Fruit fly (Drosophila melanogaster) whole organism, embryonic: ENCODE data around the gene CG12379.
A peak's percentile ranks its signal among the peaks of the same experiment; 100 is the strongest.

ENCODE experiments used
- Abd-B ChIP-seq: fragments of 200-800 bp; sonication (Bioruptor generic); optimal IDR thresholded peaks from 2 replicates; lab custom pipeline; 2018; ENCODE audit warnings: missing biosample characterization, mild to moderate bottlenecking, missing genetic modification characterization, moderate library complexity
- Awh ChIP-seq: fragments of 200-800 bp; sonication (Bioruptor generic); IDR thresholded peaks from 2 replicates; pipeline ENCODE4, ENCODE4 v1.3.6; 2022; ENCODE audit warnings: missing biosample characterization, missing genetic modification characterization
- C15 ChIP-seq: fragments of 200-800 bp; sonication (Bioruptor generic); IDR thresholded peaks from 3 replicates; pipeline ENCODE4 v1.3.6; 2022; ENCODE audit warnings: missing biosample characterization, missing genetic modification characterization
- CG10366 ChIP-seq: fragments of 200-800 bp; sonication (Bioruptor generic); IDR thresholded peaks from 2 replicates; pipeline ENCODE4 v1.3.6; 2022; ENCODE audit warnings: missing biosample characterization, missing genetic modification characterization
- CG12155 ChIP-seq: fragments of 200-800 bp; sonication (Bioruptor generic); optimal IDR thresholded peaks from 3 replicates; lab custom pipeline; 2016; ENCODE audit warnings: missing biosample characterization, missing genetic modification characterization
- CG14710 ChIP-seq: fragments of 200-800 bp; sonication (Bioruptor generic); optimal IDR thresholded peaks from 3 replicates; lab custom pipeline; 2019; ENCODE audit warnings: missing biosample characterization, mild to moderate bottlenecking, missing genetic modification characterization, moderate library complexity
- CG1603 ChIP-seq: fragments of 200-800 bp; sonication (Bioruptor generic); optimal IDR thresholded peaks from 2 replicates; lab custom pipeline; 2019; ENCODE audit warnings: missing biosample characterization, mild to moderate bottlenecking, missing genetic modification characterization, moderate library complexity
- CG16815 ChIP-seq: fragments of 200-800 bp; sonication (Bioruptor generic); optimal IDR thresholded peaks from 3 replicates; lab custom pipeline; 2017; ENCODE audit warnings: missing biosample characterization, mild to moderate bottlenecking, missing genetic modification characterization
- CG17361 ChIP-seq: fragments of 200-800 bp; sonication (Bioruptor generic); IDR thresholded peaks from 3 replicates; pipeline ENCODE4 v1.3.6; 2022; ENCODE audit warnings: missing biosample characterization, missing genetic modification characterization
- CG17829 ChIP-seq: fragments of 200-800 bp; optimal IDR thresholded peaks from 2 replicates; lab custom pipeline; 2019; ENCODE audit warnings: missing biosample characterization, mild to moderate bottlenecking, missing genetic modification characterization, moderate library complexity
- CG31365 ChIP-seq: fragments of 200-800 bp; sonication (Bioruptor generic); optimal IDR thresholded peaks from 2 replicates; lab custom pipeline; 2018; ENCODE audit warnings: missing biosample characterization, mild to moderate bottlenecking, missing genetic modification characterization
- CG33213 ChIP-seq: fragments of 200-800 bp; sonication (Bioruptor generic); optimal IDR thresholded peaks from 3 replicates; lab custom pipeline; 2016; ENCODE audit warnings: missing biosample characterization, missing genetic modification characterization
- CG33557 ChIP-seq: fragments of 200-800 bp; sonication (Bioruptor generic); optimal IDR thresholded peaks from 2 replicates; lab custom pipeline; 2019; ENCODE audit warnings: missing biosample characterization, mild to moderate bottlenecking, missing genetic modification characterization, moderate library complexity
- CG34224 ChIP-seq: fragments of 200-800 bp; sonication (Bioruptor generic); IDR thresholded peaks from 3 replicates; pipeline ENCODE4 v1.3.6; 2022; ENCODE audit warnings: missing biosample characterization, missing genetic modification characterization; ENCODE audit not compliant: partially characterized antibody
- CG43689 ChIP-seq: fragments of 200-800 bp; sonication (Bioruptor generic); IDR thresholded peaks from 2 replicates; pipeline ENCODE4 v1.3.6; 2022; ENCODE audit warnings: missing biosample characterization, missing genetic modification characterization
- CG4730 ChIP-seq: fragments of 200-800 bp; sonication (Bioruptor generic); IDR thresholded peaks from 2 replicates; pipeline ENCODE4 v1.3.6; 2022; ENCODE audit warnings: missing biosample characterization, missing genetic modification characterization
- CG6175 ChIP-seq: fragments of 200-800 bp; sonication (Bioruptor generic); IDR thresholded peaks from 3 replicates; pipeline ENCODE4 v1.3.6; 2022; ENCODE audit warnings: missing biosample characterization, missing genetic modification characterization
- CG6254 ChIP-seq: fragments of 200-800 bp; sonication (Bioruptor generic); optimal IDR thresholded peaks from 3 replicates; lab custom pipeline; 2017; ENCODE audit warnings: mild to moderate bottlenecking, missing biosample characterization, missing genetic modification reagents, missing genetic modification characterization
- CG8290 ChIP-seq, 3 experiments: fragments of 200-800 bp; sonication (Bioruptor generic); optimal IDR thresholded peaks; 2 replicates each; lab custom pipeline; 2016 to 2019; ENCODE audit warnings: missing biosample characterization in 3 of 3, missing genetic modification characterization in 3 of 3, mild to moderate bottlenecking in 2 of 3, moderate library complexity in 1 of 3
- CTCF ChIP-seq: fragments of 200-800 bp; sonication (Bioruptor generic); optimal IDR thresholded peaks from 2 replicates; lab custom pipeline; 2017; ENCODE audit warnings: missing biosample characterization, mild to moderate bottlenecking, missing genetic modification characterization, moderate library complexity
- D19A ChIP-seq: fragments of 200-800 bp; optimal IDR thresholded peaks from 3 replicates; lab custom pipeline; 2019; ENCODE audit warnings: missing biosample characterization, mild to moderate bottlenecking, missing genetic modification characterization, moderate library complexity
- Fer3 ChIP-seq: fragments of 200-800 bp; sonication (Bioruptor generic); optimal IDR thresholded peaks from 2 replicates; lab custom pipeline; 2018; ENCODE audit warnings: missing biosample characterization, mild to moderate bottlenecking, missing genetic modification characterization, moderate library complexity
- Lhr ChIP-seq: fragments of 200-800 bp; sonication (Bioruptor generic); optimal IDR thresholded peaks from 3 replicates; lab custom pipeline; 2017; ENCODE audit warnings: mild to moderate bottlenecking, missing biosample characterization, missing genetic modification reagents, missing genetic modification characterization
- MBD-R2 ChIP-seq: fragments of 200-800 bp; sonication (Bioruptor generic); IDR thresholded peaks from 2 replicates; pipeline ENCODE4 v1.3.6; 2022; ENCODE audit warnings: missing biosample characterization, missing genetic modification characterization
- Mrtf ChIP-seq: fragments of 200-800 bp; sonication (Bioruptor generic); IDR thresholded peaks from 3 replicates; pipeline ENCODE4 v1.3.6; 2022; ENCODE audit warnings: missing biosample characterization, missing genetic modification characterization
- NC2β ChIP-seq: fragments of 200-800 bp; sonication (Bioruptor generic); optimal IDR thresholded peaks from 2 replicates; lab custom pipeline; 2016; ENCODE audit warnings: missing biosample characterization, missing genetic modification characterization
- Ptx1 ChIP-seq: fragments of 200-800 bp; sonication (Bioruptor generic); IDR thresholded peaks from 2 replicates; pipeline ENCODE4 v1.3.6; 2022; ENCODE audit warnings: missing biosample characterization, missing genetic modification characterization
- Side ChIP-seq: fragments of 200-800 bp; sonication (Bioruptor generic); optimal IDR thresholded peaks from 2 replicates; lab custom pipeline; 2016; ENCODE audit warnings: missing biosample characterization, missing genetic modification characterization
- Sry-δ ChIP-seq: fragments of 200-800 bp; sonication (Bioruptor generic); optimal IDR thresholded peaks from 2 replicates; lab custom pipeline; 2016; ENCODE audit warnings: missing biosample characterization, missing genetic modification characterization
- Taf1 ChIP-seq: fragments of 200-800 bp; sonication (Bioruptor generic); IDR thresholded peaks from 2 replicates; pipeline ENCODE4 v1.3.6; 2022; ENCODE audit warnings: missing biosample characterization, missing genetic modification characterization
- Xrp1 ChIP-seq: fragments of 200-800 bp; sonication (Bioruptor generic); IDR thresholded peaks from 2 replicates; pipeline ENCODE4 v1.3.6; 2022; ENCODE audit warnings: missing biosample characterization, missing genetic modification characterization
- ac ChIP-seq: fragments of 200-800 bp; sonication (Bioruptor generic); optimal IDR thresholded peaks from 3 replicates; lab custom pipeline; 2017; ENCODE audit warnings: missing biosample characterization, mild to moderate bottlenecking, missing genetic modification characterization
- ap ChIP-seq: fragments of 200-800 bp; sonication (Bioruptor generic); IDR thresholded peaks from 2 replicates; pipeline ENCODE4 v1.3.6; 2022; ENCODE audit warnings: missing biosample characterization, missing genetic modification characterization
- bigmax ChIP-seq: fragments of 200-800 bp; sonication (Bioruptor generic); optimal IDR thresholded peaks from 2 replicates; lab custom pipeline; 2018; ENCODE audit warnings: missing biosample characterization, mild to moderate bottlenecking, missing genetic modification characterization
- ci ChIP-seq: fragments of 200-800 bp; sonication (Bioruptor generic); IDR thresholded peaks from 3 replicates; pipeline ENCODE4 v1.3.6; 2022; ENCODE audit warnings: missing biosample characterization, missing genetic modification characterization
- crol ChIP-seq: fragments of 200-800 bp; sonication (Bioruptor generic); IDR thresholded peaks from 2 replicates; pipeline ENCODE4 v1.3.6; 2022; ENCODE audit warnings: missing biosample characterization, missing genetic modification characterization
- esg ChIP-seq: fragments of 200-800 bp; sonication (Bioruptor generic); conservative IDR thresholded peaks from 2 replicates; pipeline ENCODE4 v1.3.6; 2022; ENCODE audit warnings: missing biosample characterization, missing genetic modification characterization
- fd96Cb ChIP-seq: fragments of 200-800 bp; sonication (Bioruptor generic); optimal IDR thresholded peaks from 2 replicates; lab custom pipeline; 2018; ENCODE audit warnings: missing biosample characterization, mild to moderate bottlenecking, missing genetic modification characterization, moderate library complexity
- ind ChIP-seq: fragments of 200-800 bp; sonication (Bioruptor generic); optimal IDR thresholded peaks from 3 replicates; lab custom pipeline; 2016; ENCODE audit warnings: missing biosample characterization, missing genetic modification characterization
- luna ChIP-seq: fragments of 200-800 bp; sonication (Bioruptor generic); optimal IDR thresholded peaks from 2 replicates; lab custom pipeline; 2016; ENCODE audit warnings: missing biosample characterization, missing genetic modification characterization
- mirr ChIP-seq: fragments of 200-800 bp; sonication (Bioruptor generic); optimal IDR thresholded peaks from 3 replicates; lab custom pipeline; 2018; ENCODE audit warnings: missing biosample characterization, mild to moderate bottlenecking, missing genetic modification characterization
- onecut ChIP-seq: fragments of 200-800 bp; sonication (Bioruptor generic); IDR thresholded peaks from 2 replicates; pipeline ENCODE4 v1.3.6; 2022; ENCODE audit warnings: missing biosample characterization, missing genetic modification characterization
- pros ChIP-seq: fragments of 200-800 bp; sonication (Bioruptor generic); optimal IDR thresholded peaks from 3 replicates; lab custom pipeline; 2019; ENCODE audit warnings: missing biosample characterization, mild to moderate bottlenecking, missing genetic modification characterization, moderate library complexity
- psq ChIP-seq: fragments of 200-800 bp; sonication (Bioruptor generic); optimal IDR thresholded peaks from 2 replicates; lab custom pipeline; 2017; ENCODE audit warnings: missing biosample characterization, missing genetic modification characterization
- slou ChIP-seq: fragments of 200-800 bp; sonication (Bioruptor generic); optimal IDR thresholded peaks from 3 replicates; lab custom pipeline; 2016; ENCODE audit warnings: missing biosample characterization, missing genetic modification characterization
- slp2 ChIP-seq: fragments of 200-800 bp; sonication (Bioruptor generic); optimal IDR thresholded peaks from 2 replicates; lab custom pipeline; 2016; ENCODE audit warnings: missing biosample characterization, missing genetic modification characterization
- tio ChIP-seq: fragments of 200-800 bp; sonication (Bioruptor generic); optimal IDR thresholded peaks from 2 replicates; lab custom pipeline; 2017; ENCODE audit warnings: missing biosample characterization, missing genetic modification characterization, inconsistent platforms
- trh ChIP-seq: fragments of 200-800 bp; sonication (Bioruptor generic); optimal IDR thresholded peaks from 2 replicates; lab custom pipeline; 2016; ENCODE audit warnings: missing biosample characterization, missing genetic modification characterization
- ttk ChIP-seq: fragments of 200-800 bp; sonication (Bioruptor generic); IDR thresholded peaks from 2 replicates; pipeline ENCODE4 v2.1.2; 2022; ENCODE audit warnings: missing biosample characterization, missing genetic modification characterization
- vfl ChIP-seq: fragments of 200-800 bp; sonication (Bioruptor generic); optimal IDR thresholded peaks from 2 replicates; lab custom pipeline; 2016; ENCODE audit warnings: missing biosample characterization, missing genetic modification characterization
- zf30C ChIP-seq: fragments of 200-800 bp; sonication (Bioruptor generic); optimal IDR thresholded peaks from 3 replicates; lab custom pipeline; 2018; ENCODE audit warnings: missing biosample characterization, mild to moderate bottlenecking, missing genetic modification characterization
- zfh2 ChIP-seq: fragments of 200-800 bp; sonication (Bioruptor generic); optimal IDR thresholded peaks from 2 replicates; lab custom pipeline; 2016; ENCODE audit warnings: missing biosample characterization, missing genetic modification characterization

The CG12379 gene

DNA sequence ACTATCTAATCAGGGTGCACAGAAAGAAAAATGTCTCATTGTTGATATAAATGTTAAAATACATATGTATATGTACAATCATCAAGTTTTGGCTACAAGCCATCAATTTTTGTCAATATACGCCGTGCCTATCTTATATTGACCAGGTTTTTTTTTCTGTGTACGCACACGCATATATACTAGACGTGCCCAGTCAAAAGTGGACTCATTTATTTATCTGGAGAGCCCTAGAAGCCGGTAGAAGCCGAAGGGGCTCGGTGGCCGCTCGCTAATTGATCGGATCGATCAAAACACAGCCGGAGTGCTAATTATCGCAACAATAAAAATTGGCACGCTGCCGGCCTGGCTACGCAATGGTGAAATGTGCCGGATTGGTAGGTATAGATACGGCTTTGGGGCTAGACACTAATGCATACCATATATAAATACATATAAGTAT lies 6.5 kb upstream of the CG12379 start (continued):
- TF ChIP-seq CG6175 (GFP tag; lab: Robert Waterston, UW) (peak; percentile 67; the same call in 2 of the 3 replicates), Awh (GFP tag; lab: Robert Waterston, UW) (peak; percentile 63), CG8290 (GFP tag; optimal IDR thresholded peaks at IDR 0.05; lab: Kevin White, UChicago) (no peak), CG8290 (tag; optimal IDR thresholded peaks at IDR 0.05; lab: Kevin White, UChicago) (peak in 1 of 2 experiments; percentile 82), NC2β (peak; percentile 45), Taf1 (GFP tag; lab: Robert Waterston, UW) (peak; percentile 69), fd96Cb (tag; lab: Kevin White, UChicago) (peak; percentile 55), ttk (GFP tag; lab: Robert Waterston, UW) (peak; percentile 55), CG6254 (peak; percentile 0), CG16815 (GFP tag; lab: Kevin White, UChicago) (peak; percentile 48), CG4730 (GFP tag; lab: Robert Waterston, UW) (peak; percentile 53; the same call in 1 of the 2 replicates), CTCF (GFP tag; lab: Kevin White, UChicago) (no peak), zf30C (peak; percentile 90), ind (peak; percentile 67), D19A (tag; lab: Kevin White, UChicago) (peak; percentile 37), slou (GFP tag; lab: Kevin White, UChicago) (peak; percentile 9), CG31365 (tag; lab: Kevin White, UChicago) (peak; percentile 52), Xrp1 (GFP tag; lab: Robert Waterston, UW) (peak; percentile 68), ap (peak; percentile 34; the same call in 1 of the 2 replicates), Side (GFP tag; lab: Kevin White, UChicago) (peak; percentile 39), ac (GFP tag; lab: Kevin White, UChicago) (no peak), pros (GFP tag; lab: Kevin White, UChicago) (no peak), CG12155 (GFP tag; lab: Kevin White, UChicago) (peak; percentile 41), tio (GFP tag; lab: Kevin White, UChicago) (no peak), vfl (GFP tag; lab: Kevin White, UChicago) (peak; percentile 60), trh (GFP tag; lab: Kevin White, UChicago) (peak; percentile 23), crol (GFP tag; lab: Robert Waterston, UW) (no peak), onecut (GFP tag; lab: Robert Waterston, UW) (peak; percentile 55; the same call in 1 of the 2 replicates), Ptx1 (peak; percentile 75), esg (GFP tag; lab: Robert Waterston, UW) (peak; percentile 50), ci (GFP tag; lab: Robert Waterston, UW) (peak; percentile 85), CG14710 (tag; lab: Kevin White, UChicago) (peak; percentile 3), CG43689 (GFP tag; lab: Robert Waterston, UW) (peak; percentile 59), Mrtf (GFP tag; lab: Robert Waterston, UW) (peak; percentile 61; the same call in 1 of the 3 replicates), slp2 (GFP tag; lab: Kevin White, UChicago) (no peak), Abd-B (peak; percentile 12), luna (no peak), Lhr (GFP tag; lab: Kevin White, UChicago) (no peak), C15 (GFP tag; lab: Robert Waterston, UW) (peak; percentile 47; the same call in 1 of the 3 replicates), CG1603 (tag; lab: Kevin White, UChicago) (peak; percentile 56), CG33213 (GFP tag; lab: Kevin White, UChicago) (peak; percentile 28), psq (GFP tag; lab: Kevin White, UChicago) (no peak), bigmax (GFP tag; lab: Kevin White, UChicago) (peak; percentile 21), zfh2 (peak; percentile 58), MBD-R2 (peak; percentile 60; the same call in 1 of the 2 replicates), Fer3 (tag; lab: Kevin White, UChicago) (peak; percentile 87), CG17829 (tag; lab: Kevin White, UChicago) (peak; percentile 30), mirr (GFP tag; lab: Kevin White, UChicago) (peak; percentile 77), Sry-δ (GFP tag; lab: Kevin White, UChicago) (peak; percentile 12), CG17361 (GFP tag; lab: Robert Waterston, UW) (peak; percentile 59), CG33557 (GFP tag; lab: Kevin White, UChicago) (no peak), CG34224 (no peak), CG10366 (GFP tag; lab: Robert Waterston, UW) (peak; percentile 80)
